Worm (Caenorhabditis elegans): Measurements from ENCODE around the gene srbc-7.

The srbc-7 gene

DNA sequence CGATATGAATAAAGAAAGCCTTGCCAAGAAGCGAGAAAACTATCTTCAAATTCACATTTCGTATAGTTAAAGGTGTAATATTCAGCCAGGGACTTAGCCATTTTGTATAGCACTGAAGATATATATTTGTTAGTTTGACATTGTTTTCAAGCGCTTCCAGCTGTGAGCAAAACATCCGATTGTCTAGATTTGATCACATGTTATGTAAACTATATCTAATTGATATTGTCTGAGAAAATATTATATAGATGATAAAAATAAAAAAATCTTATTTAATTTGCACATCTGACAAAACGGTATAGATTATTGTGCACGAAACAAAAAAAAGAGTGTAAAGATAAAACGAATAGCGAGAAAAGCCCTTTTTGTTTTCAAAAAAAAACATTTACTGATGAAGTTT, 22.7 kb downstream of the srbc-7 start, which contains the start of gene srh-89:
Gene srh-89, minus strand, starts transcription at position 101 of the 400 bp plus-strand sequence.
- TF ChIP-seq zim-3 (tag; optimal IDR thresholded peaks at IDR 0.05) = no peak
- TF ChIP-seq efl-1 (GFP tag; optimal IDR thresholded peaks at IDR 0.05) = no peak
- no peak for TF ChIP-seq F33H1.4 (GFP tag; IDR thresholded peaks at IDR 0.05)
- TF ChIP-seq hsf-1 (GFP tag; IDR thresholded peaks at IDR 0.05) = no peak
- no peak for TF ChIP-seq F23B12.7 (tag; optimal IDR thresholded peaks at IDR 0.05; ENCODE audit: insufficient read depth)
- TF ChIP-seq snpc-1.3 (tag; optimal IDR thresholded peaks at IDR 0.05; ENCODE audit: insufficient read depth) = no peak
- no peak for TF ChIP-seq gei-17 (GFP tag; optimal IDR thresholded peaks at IDR 0.05)
- TF ChIP-seq nhr-120 (GFP tag; IDR thresholded peaks at IDR 0.05) = no peak
- no peak for TF ChIP-seq K11D2.4 (GFP tag; IDR thresholded peaks at IDR 0.05)
- TF ChIP-seq pha-4 (tag; optimal IDR thresholded peaks at IDR 0.05) = no peak
- no peak for TF ChIP-seq lin-54 (GFP tag; optimal IDR thresholded peaks at IDR 0.05)
- no peak for TF ChIP-seq cebp-2 (GFP tag; IDR thresholded peaks at IDR 0.05)
- TF ChIP-seq hmg-1.2 (GFP tag; IDR thresholded peaks at IDR 0.05) = no peak
- no peak for TF ChIP-seq nhr-179 (tag; optimal IDR thresholded peaks at IDR 0.05)

DNA sequence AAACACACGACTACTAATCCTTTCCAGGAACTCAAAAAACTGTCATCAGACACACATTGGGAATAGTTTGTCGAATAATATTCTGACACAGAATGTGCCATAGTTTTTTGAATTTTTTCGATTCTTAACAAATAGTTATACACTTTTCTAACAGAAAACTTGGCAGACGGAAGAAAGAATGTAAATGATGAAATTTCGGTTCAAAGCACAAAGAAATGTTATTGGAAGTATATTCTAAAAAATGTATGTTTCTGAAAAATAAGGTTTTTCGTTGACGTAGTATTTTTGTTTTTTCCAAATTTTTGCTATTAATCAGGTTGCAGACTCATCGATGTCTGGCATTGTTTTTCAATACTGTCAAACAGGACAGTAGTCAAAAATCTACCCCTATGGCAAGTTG, 26.5 kb downstream of the srbc-7 start, which contains the start of gene srh-92:
Gene srh-92, minus strand, starts transcription at position 101 of the 400 bp plus-strand sequence.
- no peak for TF ChIP-seq chd-7 (tag; optimal IDR thresholded peaks at IDR 0.05)
- TF ChIP-seq rpc-1 (optimal IDR thresholded peaks at IDR 0.05) = no peak
- no peak for TF ChIP-seq rpc-1 (tag; optimal IDR thresholded peaks at IDR 0.05)
- no peak for TF ChIP-seq dpff-1 (tag; optimal IDR thresholded peaks at IDR 0.05)
- no peak for TF ChIP-seq lsy-27 (tag; optimal IDR thresholded peaks at IDR 0.05; ENCODE audit: borderline replicate concordance, insufficient read depth)
- no peak for TF ChIP-seq K12H6.12 (tag; optimal IDR thresholded peaks at IDR 0.05)
- no peak for TF ChIP-seq atf-7 (tag; optimal IDR thresholded peaks at IDR 0.05)
- TF ChIP-seq athp-1 (tag; optimal IDR thresholded peaks at IDR 0.05) = no peak
- TF ChIP-seq ceh-91 (GFP tag; IDR thresholded peaks at IDR 0.05) = no peak

DNA sequence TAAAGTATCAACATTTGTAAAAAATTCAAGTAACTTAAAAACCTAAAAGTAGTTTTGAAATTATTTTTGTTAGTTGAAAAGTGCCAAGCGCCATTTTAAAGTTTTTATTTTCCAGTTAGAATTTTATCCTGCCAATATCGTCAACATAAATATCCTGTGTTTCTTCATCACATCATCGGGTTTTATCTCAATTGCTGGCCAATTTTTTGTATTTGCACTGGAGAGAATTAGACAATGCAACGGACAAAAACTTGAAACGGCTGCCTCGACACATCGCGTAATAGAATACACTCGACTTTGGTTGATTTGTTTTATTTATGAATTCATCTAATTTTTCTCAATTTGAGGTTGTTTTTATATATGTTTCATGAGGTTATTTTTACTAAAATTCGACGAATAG, 32.4 kb downstream of the srbc-7 start, which contains the start of gene F25E5.2:
Gene F25E5.2, plus strand, starts transcription at position 301 of the 400 bp plus-strand sequence.
- no peak for TF ChIP-seq bed-2 (GFP tag; IDR thresholded peaks at IDR 0.05)
- TF ChIP-seq snpc-3.4 (tag; optimal IDR thresholded peaks at IDR 0.05) = no peak
- TF ChIP-seq rcor-1 (GFP tag; IDR thresholded peaks at IDR 0.05) = no peak
- no peak for TF ChIP-seq F57A8.1 (GFP tag; optimal IDR thresholded peaks at IDR 0.05)
- TF ChIP-seq let-607 (tag; optimal IDR thresholded peaks at IDR 0.05) = no peak
- no peak for TF ChIP-seq Y95B8A.8 (GFP tag; IDR thresholded peaks at IDR 0.05)
- TF ChIP-seq atf-7 (tag; optimal IDR thresholded peaks at IDR 0.05) = no peak
- TF ChIP-seq ccch-3 (GFP tag; optimal IDR thresholded peaks at IDR 0.05) = no peak
- no peak for TF ChIP-seq ceh-79 (tag; optimal IDR thresholded peaks at IDR 0.05)

DNA sequence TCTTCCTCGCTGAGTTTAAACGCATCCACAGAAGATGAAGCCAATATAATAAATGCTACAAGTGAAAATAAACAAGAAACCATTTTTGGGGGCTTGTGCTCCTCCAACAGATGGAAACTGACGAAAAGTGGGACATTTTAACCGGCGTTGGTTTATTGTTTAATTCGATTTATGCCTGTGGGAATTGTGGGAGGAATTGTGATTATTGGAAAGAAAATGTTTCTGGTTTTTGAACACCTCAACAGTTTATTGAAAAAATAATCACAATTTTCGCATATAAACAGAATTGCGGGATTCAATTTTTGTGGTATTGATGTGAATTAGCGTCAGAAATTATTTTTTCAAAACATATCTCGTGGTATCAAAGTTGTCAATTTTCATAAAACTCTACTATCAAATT, 33.2 kb downstream of the srbc-7 start, which contains the start of gene try-8:
Gene try-8, minus strand, starts transcription at position 101 of the 400 bp plus-strand sequence.
- TF ChIP-seq Y56A3A.18 (GFP tag; IDR thresholded peaks at IDR 0.05) (no peak), gei-17 (GFP tag; optimal IDR thresholded peaks at IDR 0.05) (no peak), Y53G8AR.9 (GFP tag; conservative IDR thresholded peaks at IDR 0.05) (no peak), hmg-1.2 (GFP tag; IDR thresholded peaks at IDR 0.05) (no peak), ztf-28 (GFP tag; IDR thresholded peaks at IDR 0.05) (no peak), lin-26 (GFP tag; IDR thresholded peaks at IDR 0.05) (no peak), attf-3 (GFP tag; conservative IDR thresholded peaks at IDR 0.05) (no peak), lsy-27 (tag; optimal IDR thresholded peaks at IDR 0.05; ENCODE audit: borderline replicate concordance, insufficient read depth) (no peak), Y67H2A.10 (GFP tag; conservative IDR thresholded peaks at IDR 0.05) (no peak)

All from whole organism, young adult.